Fruit fly (Drosophila melanogaster): ENCODE data around the gene Strump.

The Strump gene

DNA sequence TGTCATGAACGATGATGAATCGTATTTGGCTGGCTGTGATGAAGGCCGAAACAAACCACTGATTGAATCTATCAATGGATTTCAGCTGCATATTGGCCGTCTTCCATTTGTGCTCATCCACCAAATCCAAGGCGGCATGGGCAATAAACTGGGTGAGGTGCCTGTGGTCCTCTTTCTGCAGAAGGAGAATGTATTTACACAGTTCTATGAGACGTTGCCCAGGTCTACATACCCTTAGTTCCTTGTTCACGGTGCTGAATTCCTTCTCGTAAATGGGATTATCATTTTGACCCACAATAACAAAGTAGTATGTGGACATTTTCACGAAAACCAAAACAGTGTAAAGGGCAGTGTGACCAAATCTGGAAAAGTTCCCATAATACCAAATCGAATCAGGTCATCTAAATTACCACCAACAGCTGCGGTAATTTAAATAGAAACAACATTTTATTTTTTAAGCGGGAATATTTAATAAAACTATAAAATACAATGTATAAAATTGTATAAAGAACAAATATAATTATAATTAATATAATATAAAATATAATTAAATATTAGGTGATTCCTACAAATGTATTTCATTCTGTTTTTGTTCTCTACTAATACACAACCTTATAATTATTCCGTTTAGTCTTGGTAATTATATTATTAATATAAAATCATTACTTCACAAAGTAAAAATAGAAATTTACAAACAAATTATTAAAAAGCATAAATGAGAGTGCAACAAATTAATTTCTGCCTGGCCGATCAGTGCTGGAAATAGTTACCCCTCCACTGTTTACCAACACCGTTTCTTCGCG, 9.7 kb downstream of the Strump start, which contains the start of the genes Trs20 and elg1:
TSS of gene Trs20 (minus strand) at position 369 of the 803 bp plus-strand sequence.
TSS of gene elg1 (plus strand) at position 765 of the 803 bp plus-strand sequence.
- no peak for TF ChIP-seq mirr (GFP tag; optimal IDR thresholded peaks at IDR 0.05)
- peak; percentile 39 for TF ChIP-seq CG4328 (GFP tag; optimal IDR thresholded peaks at IDR 0.05)
- peak; percentile 71 for TF ChIP-seq CG30020 (tag; optimal IDR thresholded peaks at IDR 0.05)
- peak; percentile 46 for TF ChIP-seq fd3F (GFP tag; optimal IDR thresholded peaks at IDR 0.05)
- peak; percentile 59 for TF ChIP-seq Dek (tag; optimal IDR thresholded peaks at IDR 0.05)
- no peak for TF ChIP-seq pan (optimal IDR thresholded peaks at IDR 0.05)
- TF ChIP-seq pan (GFP tag; optimal IDR thresholded peaks at IDR 0.05 in 1 of 2, IDR thresholded peaks at IDR 0.05 in 1 of 2): peak in 1 of 2 experiments; percentile 11
- peak; percentile 54; the same call in 1 of the 2 replicates for TF ChIP-seq HLH3B (GFP tag; IDR thresholded peaks at IDR 0.05)
- peak; percentile 62 for TF ChIP-seq CG9437 (GFP tag; optimal IDR thresholded peaks at IDR 0.05)
- no peak for TF ChIP-seq CG15479 (GFP tag; optimal IDR thresholded peaks at IDR 0.05)
- TF ChIP-seq CG1603 (tag; optimal IDR thresholded peaks at IDR 0.05): peak; percentile 43
- no peak for TF ChIP-seq CG16863 (GFP tag; optimal IDR thresholded peaks at IDR 0.05)
- TF ChIP-seq h (optimal IDR thresholded peaks at IDR 0.05): no peak
- TF ChIP-seq NK7.1 (GFP tag; optimal IDR thresholded peaks at IDR 0.05): no peak
- no peak for TF ChIP-seq Taf1 (GFP tag; IDR thresholded peaks at IDR 0.05)
- TF ChIP-seq CG31365 (tag; optimal IDR thresholded peaks at IDR 0.05): no peak
- no peak for TF ChIP-seq ken (GFP tag; IDR thresholded peaks at IDR 0.05)
- no peak for TF ChIP-seq CG16815 (GFP tag; optimal IDR thresholded peaks at IDR 0.05)
- TF ChIP-seq dpn (GFP tag; optimal IDR thresholded peaks at IDR 0.05): peak; percentile 2 to 35
- TF ChIP-seq croc (GFP tag; conservative IDR thresholded peaks at IDR 0.05): no peak
- peak; percentile 67 for TF ChIP-seq CG15601 (tag; optimal IDR thresholded peaks at IDR 0.05)
- no peak for TF ChIP-seq CG7372 (GFP tag; IDR thresholded peaks at IDR 0.05)
- TF ChIP-seq klu (GFP tag; IDR thresholded peaks at IDR 0.05): no peak
- TF ChIP-seq tna (GFP tag; IDR thresholded peaks at IDR 0.05; ENCODE audit: partially characterized antibody): no peak
- peak; percentile 85 for TF ChIP-seq CG2712 (tag; optimal IDR thresholded peaks at IDR 0.05)
- TF ChIP-seq dmrt11E (tag; optimal IDR thresholded peaks at IDR 0.05): peak; percentile 59
- no peak for TF ChIP-seq Hr51 (GFP tag; optimal IDR thresholded peaks at IDR 0.05)
- TF ChIP-seq MTF-1 (GFP tag; optimal IDR thresholded peaks at IDR 0.05; ENCODE audit: borderline replicate concordance): no peak
- peak; percentile 21 for TF ChIP-seq HLH54F (GFP tag; optimal IDR thresholded peaks at IDR 0.05)
- TF ChIP-seq CG11695 (GFP tag; IDR thresholded peaks at IDR 0.05): peak; percentile 56; the same call in 2 of the 3 replicates
- TF ChIP-seq ac (GFP tag; optimal IDR thresholded peaks at IDR 0.05): no peak
- TF ChIP-seq da (GFP tag; optimal IDR thresholded peaks at IDR 0.05): no peak
- TF ChIP-seq stc (GFP tag; IDR thresholded peaks at IDR 0.05): 0 out of 2 replicates have a peak, but pooled peaks have one; percentile 24
- peak; percentile 50 for TF ChIP-seq CG15514 (GFP tag; optimal IDR thresholded peaks at IDR 0.05)
- TF ChIP-seq CG7963 (GFP tag; IDR thresholded peaks at IDR 0.05; ENCODE audit: partially characterized antibody): no peak
- peak; percentile 17; the same call in 1 of the 3 replicates for TF ChIP-seq Aef1 (GFP tag; IDR thresholded peaks at IDR 0.05)
- no peak for TF ChIP-seq dm (GFP tag; optimal IDR thresholded peaks at IDR 0.05)
- TF ChIP-seq CG6689 (GFP tag; IDR thresholded peaks at IDR 0.05): peak; percentile 44; the same call in 1 of the 2 replicates
- TF ChIP-seq Hr3 (GFP tag; optimal IDR thresholded peaks at IDR 0.05): peak; percentile 81
- no peak for TF ChIP-seq CG34376 (GFP tag; optimal IDR thresholded peaks at IDR 0.05)
- TF ChIP-seq CG2678 (tag; optimal IDR thresholded peaks at IDR 0.05): peak; percentile 78
- peak; percentile 7 for TF ChIP-seq pros (GFP tag; optimal IDR thresholded peaks at IDR 0.05)
- peak; percentile 6 for TF ChIP-seq CG5245 (GFP tag; optimal IDR thresholded peaks at IDR 0.05)
- no peak for TF ChIP-seq tll (GFP tag; optimal IDR thresholded peaks at IDR 0.05)
- TF ChIP-seq Bgb (GFP tag; IDR thresholded peaks at IDR 0.05; ENCODE audit: partially characterized antibody): 0 out of 2 replicates have a peak, but pooled peaks have one; percentile 7
- peak; percentile 58; the same call in 2 of the 3 replicates for TF ChIP-seq CG34422 (GFP tag; IDR thresholded peaks at IDR 0.05)
- no peak for TF ChIP-seq CG15073 (GFP tag; optimal IDR thresholded peaks at IDR 0.05)
- TF ChIP-seq CG14014 (GFP tag; IDR thresholded peaks at IDR 0.05): no peak; the same call in 1 of the 2 replicates
